Worm (Caenorhabditis elegans) whole organism, young adult: ENCODE measurements around the gene F30B5.11.

Experiments
- D2030.7 ChIP-seq: fragments of 200-800 bp; sonication (Bioruptor generic); IDR thresholded peaks from 2 replicates; pipeline ENCODE4 v1.3.6; 2022; ENCODE audit warnings: missing genetic modification reagents, missing genetic modification characterization, missing compliant biosample characterization
- ama-1 ChIP-seq, 3 experiments: fragments of 150-350 bp in 1 of 3; sonication (generic microtip) in 2 of 3; optimal IDR thresholded peaks; 2 replicates each; lab custom pipeline; 2014 to 2018; ENCODE audit warnings: missing biosample characterization in 2 of 3, missing genetic modification characterization in 2 of 3, missing genetic modification reagents in 2 of 3
- lin-54 ChIP-seq: fragments of 200-800 bp; sonication (Bioruptor generic); optimal IDR thresholded peaks from 2 replicates; lab custom pipeline; 2018; ENCODE audit warnings: mild to moderate bottlenecking, missing genetic modification characterization, missing compliant biosample characterization
- pha-4 ChIP-seq: fragments of 150-350 bp; sonication (generic microtip); optimal IDR thresholded peaks from 2 replicates; lab custom pipeline; 2014; ENCODE audit warnings: missing biosample characterization, missing genetic modification reagents, missing genetic modification characterization
- rcor-1 ChIP-seq: fragments of 200-800 bp; sonication (Bioruptor generic); IDR thresholded peaks from 2 replicates; pipeline ENCODE4 v1.3.6; 2022; ENCODE audit warnings: missing genetic modification reagents, missing genetic modification characterization, missing compliant biosample characterization
- tbp1 ChIP-seq: fragments of 200-800 bp; sonication (Bioruptor generic); optimal IDR thresholded peaks from 2 replicates; lab custom pipeline; 2018; ENCODE audit warnings: mild to moderate bottlenecking, missing genetic modification characterization, missing compliant biosample characterization
- unc-62 ChIP-seq: fragments of 150-350 bp; optimal IDR thresholded peaks from 2 replicates; lab custom pipeline; 2014; ENCODE audit warnings: missing biosample characterization, missing genetic modification reagents, missing genetic modification characterization

DNA sequence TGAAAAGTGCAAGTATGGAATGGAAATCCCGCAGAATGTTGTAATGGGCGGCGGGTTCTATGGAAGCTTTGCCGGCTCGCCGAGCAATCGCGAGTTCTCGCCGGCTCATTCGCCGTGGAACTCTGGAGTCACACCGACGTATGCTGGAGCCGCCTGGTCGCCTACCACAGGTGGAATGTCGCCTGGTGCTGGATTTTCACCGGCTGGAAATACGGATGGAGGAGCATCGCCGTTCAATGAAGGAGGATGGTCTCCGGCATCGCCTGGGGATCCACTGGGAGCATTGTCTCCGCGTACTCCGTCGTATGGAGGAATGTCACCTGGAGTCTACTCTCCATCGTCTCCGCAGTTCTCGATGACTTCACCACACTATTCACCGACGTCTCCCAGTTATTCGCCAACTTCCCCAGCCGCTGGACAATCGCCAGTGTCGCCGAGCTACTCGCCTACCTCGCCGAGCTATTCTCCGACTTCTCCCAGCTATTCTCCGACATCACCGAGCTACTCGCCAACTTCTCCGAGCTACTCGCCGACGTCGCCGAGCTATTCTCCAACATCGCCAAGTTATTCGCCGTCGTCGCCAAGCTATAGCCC lies 35.2 kb upstream of the F30B5.11 start:
- TF ChIP-seq rcor-1 (GFP tag; lab: Robert Waterston, UW) (no peak), unc-62 (no peak), tbp1 (GFP tag; lab: Kevin White, UChicago) (no peak), D2030.7 (GFP tag; lab: Robert Waterston, UW) (no peak), pha-4 (tag; lab: Kevin White, UChicago) (no peak), ama-1 (optimal IDR thresholded peaks at IDR 0.05; lab: Kevin White, UChicago) (no peak), ama-1 (GFP tag; optimal IDR thresholded peaks at IDR 0.05; lab: Kevin White, UChicago) (no peak), lin-54 (no peak)
